Worm (Caenorhabditis elegans): ENCODE results near the gene T10B5.10.

DNA sequence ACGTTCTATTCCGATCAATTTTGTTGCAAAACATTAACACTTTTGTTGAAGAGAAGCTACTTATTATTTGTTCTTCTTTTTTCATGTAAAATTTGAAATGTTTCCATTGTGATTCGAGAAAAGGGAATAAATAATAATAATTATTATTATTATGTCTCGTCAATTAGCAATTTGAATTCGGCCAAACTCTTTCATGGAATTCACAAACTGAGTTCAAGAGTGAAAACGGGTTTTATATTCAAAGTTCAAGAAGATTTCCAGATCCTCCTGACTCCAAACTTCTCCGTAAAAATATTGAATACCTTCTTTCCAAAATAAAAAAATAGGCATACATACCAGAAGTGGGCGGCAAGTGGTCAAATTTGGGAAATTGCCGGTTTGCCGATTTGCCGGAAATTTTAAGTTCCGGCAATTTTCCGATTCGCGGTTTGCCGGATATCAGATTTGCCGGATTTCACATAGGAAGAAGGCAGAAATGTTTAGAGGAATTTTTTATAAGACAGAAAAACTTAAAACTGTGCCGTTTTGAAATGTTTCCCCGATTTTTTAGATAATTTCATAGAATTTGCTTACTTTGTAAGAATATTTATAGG is 50.3 kb downstream of the T10B5.10 start:
- TF ChIP-seq him-1 (tag; optimal IDR thresholded peaks at IDR 0.05) (no peak), dao-5 (tag; optimal IDR thresholded peaks at IDR 0.05) (no peak), W03F9.2 (tag; optimal IDR thresholded peaks at IDR 0.05) (no peak)

All from whole organism, L4/young adult.